Fruit fly (Drosophila melanogaster) whole organism, embryonic: Measurements from ENCODE around the gene CG5727.
A peak's percentile ranks its signal among the peaks of the same experiment; 100 is the strongest.

Experiments used
- Adf1 ChIP-seq: fragments of 200-800 bp; sonication (Bioruptor generic); IDR thresholded peaks from 2 replicates; pipeline ENCODE4 v1.3.6; 2022; ENCODE audit warnings: missing biosample characterization, missing genetic modification characterization
- Atf3 ChIP-seq: fragments of 200-800 bp; sonication (Bioruptor generic); optimal IDR thresholded peaks from 3 replicates; lab custom pipeline; 2016; ENCODE audit warnings: missing biosample characterization, missing genetic modification characterization
- Bgb ChIP-seq: fragments of 200-800 bp; sonication (Bioruptor generic); IDR thresholded peaks from 2 replicates; pipeline ENCODE4 v1.3.6; 2022; ENCODE audit warnings: missing biosample characterization, missing genetic modification characterization; ENCODE audit not compliant: partially characterized antibody
- CG11504 ChIP-seq: fragments of 200-800 bp; sonication (Bioruptor generic); optimal IDR thresholded peaks from 3 replicates; lab custom pipeline; 2019; ENCODE audit warnings: missing biosample characterization, mild to moderate bottlenecking, missing genetic modification characterization, moderate library complexity
- CG11695 ChIP-seq: fragments of 200-800 bp; sonication (Bioruptor generic); IDR thresholded peaks from 3 replicates; pipeline ENCODE4 v1.3.6; 2022; ENCODE audit warnings: missing biosample characterization, missing genetic modification characterization
- CG14710 ChIP-seq: fragments of 200-800 bp; sonication (Bioruptor generic); optimal IDR thresholded peaks from 3 replicates; lab custom pipeline; 2019; ENCODE audit warnings: missing biosample characterization, mild to moderate bottlenecking, missing genetic modification characterization, moderate library complexity
- CG17186 ChIP-seq: fragments of 200-800 bp; sonication (Bioruptor generic); optimal IDR thresholded peaks from 3 replicates; lab custom pipeline; 2017; ENCODE audit warnings: missing biosample characterization, missing genetic modification reagents, missing genetic modification characterization
- CG18011 ChIP-seq: fragments of 200-800 bp; sonication (Bioruptor generic); optimal IDR thresholded peaks from 2 replicates; lab custom pipeline; 2017; ENCODE audit warnings: missing biosample characterization, missing genetic modification characterization, mild to moderate bottlenecking, moderate library complexity, missing genotype
- CG30020 ChIP-seq: fragments of 200-800 bp; optimal IDR thresholded peaks from 2 replicates; lab custom pipeline; 2019; ENCODE audit warnings: missing biosample characterization, mild to moderate bottlenecking, missing genetic modification characterization, moderate library complexity
- CG30403 ChIP-seq: fragments of 200-800 bp; sonication (Bioruptor generic); optimal IDR thresholded peaks from 3 replicates; lab custom pipeline; 2016; ENCODE audit warnings: missing biosample characterization, missing genetic modification characterization
- CG31441 ChIP-seq: fragments of 200-800 bp; sonication (Bioruptor generic); IDR thresholded peaks from 2 replicates; pipeline ENCODE4 v1.3.6; 2022; ENCODE audit warnings: missing biosample characterization, missing genetic modification characterization
- CG32532 ChIP-seq: fragments of 200-800 bp; sonication (Bioruptor generic); IDR thresholded peaks from 2 replicates; pipeline ENCODE4 v1.3.6; 2022; ENCODE audit warnings: missing biosample characterization, missing genetic modification characterization
- CG3995 ChIP-seq: fragments of 200-800 bp; sonication (Bioruptor generic); optimal IDR thresholded peaks from 3 replicates; lab custom pipeline; 2016; ENCODE audit warnings: missing biosample characterization, missing genetic modification characterization
- CG5180 ChIP-seq: fragments of 200-800 bp; sonication (Bioruptor generic); optimal IDR thresholded peaks from 3 replicates; lab custom pipeline; 2017; ENCODE audit warnings: missing biosample characterization, missing genetic modification characterization, mild to moderate bottlenecking, moderate library complexity, missing genetic modification reagents
- CG5245 ChIP-seq: fragments of 200-800 bp; sonication (Bioruptor generic); optimal IDR thresholded peaks from 3 replicates; lab custom pipeline; 2016; ENCODE audit warnings: missing biosample characterization, missing genetic modification characterization
- CG6254 ChIP-seq: fragments of 200-800 bp; sonication (Bioruptor generic); optimal IDR thresholded peaks from 3 replicates; lab custom pipeline; 2017; ENCODE audit warnings: mild to moderate bottlenecking, missing biosample characterization, missing genetic modification reagents, missing genetic modification characterization
- CG6791 ChIP-seq: fragments of 200-800 bp; sonication (Bioruptor generic); IDR thresholded peaks from 3 replicates; pipeline ENCODE4 v1.3.6; 2022; ENCODE audit warnings: missing biosample characterization, missing genetic modification characterization; ENCODE audit not compliant: partially characterized antibody
- CG8359 ChIP-seq: fragments of 200-800 bp; sonication (Bioruptor generic); optimal IDR thresholded peaks from 2 replicates; lab custom pipeline; 2017; ENCODE audit warnings: missing biosample characterization, mild to moderate bottlenecking, missing genetic modification characterization, borderline replicate concordance
- CG8765 ChIP-seq: fragments of 200-800 bp; sonication (Bioruptor generic); IDR thresholded peaks from 2 replicates; pipeline ENCODE4 v1.3.6; 2022; ENCODE audit warnings: missing biosample characterization, missing genetic modification characterization
- CG8944 ChIP-seq: fragments of 200-800 bp; sonication (Bioruptor generic); optimal IDR thresholded peaks from 3 replicates; lab custom pipeline; 2016; ENCODE audit warnings: missing biosample characterization, missing genetic modification characterization
- CG9437 ChIP-seq: fragments of 200-800 bp; sonication (Bioruptor generic); optimal IDR thresholded peaks from 2 replicates; lab custom pipeline; 2018; ENCODE audit warnings: missing biosample characterization, mild to moderate bottlenecking, missing genetic modification characterization
- CTCF ChIP-seq: fragments of 200-800 bp; sonication (Bioruptor generic); optimal IDR thresholded peaks from 2 replicates; lab custom pipeline; 2017; ENCODE audit warnings: missing biosample characterization, mild to moderate bottlenecking, missing genetic modification characterization, moderate library complexity
- Dfd ChIP-seq, 2 experiments: fragments of >200 bp; optimal IDR thresholded peaks; 2 replicates each; lab custom pipeline; 2017; ENCODE audit warnings: missing biosample characterization in 2 of 2, missing genetic modification characterization in 2 of 2
- Dref ChIP-seq: fragments of 200-800 bp; sonication (Bioruptor generic); IDR thresholded peaks from 2 replicates; pipeline ENCODE4 v1.3.6; 2022; ENCODE audit warnings: missing biosample characterization, missing genetic modification characterization
- ERR ChIP-seq: fragments of 200-800 bp; sonication (Bioruptor generic); optimal IDR thresholded peaks from 2 replicates; lab custom pipeline; 2016; ENCODE audit warnings: missing biosample characterization, missing genetic modification characterization
- Hr39 ChIP-seq: fragments of >200 bp; optimal IDR thresholded peaks from 2 replicates; lab custom pipeline; 2017
- Lhr ChIP-seq: fragments of 200-800 bp; sonication (Bioruptor generic); optimal IDR thresholded peaks from 3 replicates; lab custom pipeline; 2017; ENCODE audit warnings: mild to moderate bottlenecking, missing biosample characterization, missing genetic modification reagents, missing genetic modification characterization
- MBD-R2 ChIP-seq: fragments of 200-800 bp; sonication (Bioruptor generic); IDR thresholded peaks from 2 replicates; pipeline ENCODE4 v1.3.6; 2022; ENCODE audit warnings: missing biosample characterization, missing genetic modification characterization
- MESR4 ChIP-seq: fragments of 200-800 bp; sonication (Bioruptor generic); optimal IDR thresholded peaks from 2 replicates; lab custom pipeline; 2018; ENCODE audit warnings: missing biosample characterization, mild to moderate bottlenecking, missing genetic modification characterization, moderate library complexity
- Mes4 ChIP-seq: fragments of 200-800 bp; sonication (Bioruptor generic); optimal IDR thresholded peaks from 2 replicates; lab custom pipeline; 2016; ENCODE audit warnings: missing biosample characterization, missing genetic modification characterization
- Nf-YC ChIP-seq: fragments of 200-800 bp; optimal IDR thresholded peaks from 3 replicates; lab custom pipeline; 2019; ENCODE audit warnings: missing biosample characterization, mild to moderate bottlenecking, missing genetic modification characterization, moderate library complexity
- NfI ChIP-seq: fragments of 200-800 bp; sonication (Bioruptor generic); optimal IDR thresholded peaks from 3 replicates; lab custom pipeline; 2018; ENCODE audit warnings: missing biosample characterization, mild to moderate bottlenecking, missing genetic modification characterization, moderate library complexity
- Sox100B ChIP-seq: fragments of 200-800 bp; sonication (Bioruptor generic); optimal IDR thresholded peaks from 3 replicates; lab custom pipeline; 2018; ENCODE audit warnings: missing biosample characterization, mild to moderate bottlenecking, missing genetic modification characterization
- Vsx1 ChIP-seq: fragments of 200-800 bp; sonication (Bioruptor generic); optimal IDR thresholded peaks from 2 replicates; lab custom pipeline; 2017; ENCODE audit warnings: missing biosample characterization, mild to moderate bottlenecking, missing genetic modification characterization, missing genetic modification reagents
- bab2 ChIP-seq: fragments of 200-800 bp; sonication (Bioruptor generic); optimal IDR thresholded peaks from 2 replicates; lab custom pipeline; 2016; ENCODE audit warnings: missing biosample characterization, missing genetic modification characterization
- crc ChIP-seq: fragments of 200-800 bp; sonication (Bioruptor generic); optimal IDR thresholded peaks from 2 replicates; lab custom pipeline; 2016; ENCODE audit warnings: missing biosample characterization, missing genetic modification characterization
- crp ChIP-seq, 2 experiments: fragments of 200-800 bp; sonication (Bioruptor generic); optimal IDR thresholded peaks; 2 replicates in 1 of 2; 3 replicates in 1 of 2; lab custom pipeline; 2017; ENCODE audit warnings: missing biosample characterization in 2 of 2, missing genetic modification characterization in 2 of 2, mild to moderate bottlenecking in 1 of 2, moderate library complexity in 1 of 2
- dmrt99B ChIP-seq: fragments of 200-800 bp; sonication (Bioruptor generic); optimal IDR thresholded peaks from 2 replicates; lab custom pipeline; 2018; ENCODE audit warnings: missing biosample characterization, mild to moderate bottlenecking, missing genetic modification characterization, moderate library complexity
- ewg ChIP-seq: fragments of 200-800 bp; sonication (Bioruptor generic); optimal IDR thresholded peaks from 3 replicates; lab custom pipeline; 2017; ENCODE audit warnings: mild to moderate bottlenecking, missing biosample characterization, missing genetic modification reagents, missing genetic modification characterization
- exex ChIP-seq: fragments of 200-800 bp; sonication (Bioruptor generic); optimal IDR thresholded peaks from 4 replicates; lab custom pipeline; 2018; ENCODE audit warnings: missing biosample characterization, mild to moderate bottlenecking, missing genetic modification characterization, moderate library complexity
- gem ChIP-seq: fragments of 200-800 bp; sonication (Bioruptor generic); optimal IDR thresholded peaks from 2 replicates; lab custom pipeline; 2019; ENCODE audit warnings: missing biosample characterization, mild to moderate bottlenecking, missing genetic modification characterization, moderate library complexity
- ham ChIP-seq: fragments of 200-800 bp; sonication (Bioruptor generic); IDR thresholded peaks from 2 replicates; pipeline ENCODE4 v1.3.6; 2022; ENCODE audit warnings: missing biosample characterization, missing genetic modification characterization
- kah ChIP-seq: fragments of 200-800 bp; sonication (Bioruptor generic); optimal IDR thresholded peaks from 2 replicates; lab custom pipeline; 2018; ENCODE audit warnings: missing biosample characterization, mild to moderate bottlenecking, missing genetic modification characterization
- nmo ChIP-seq: fragments of 200-800 bp; sonication (Bioruptor generic); optimal IDR thresholded peaks from 2 replicates; lab custom pipeline; 2018; ENCODE audit warnings: missing biosample characterization, mild to moderate bottlenecking, missing genetic modification characterization, moderate library complexity
- run ChIP-seq: fragments of 200-800 bp; sonication (Bioruptor generic); optimal IDR thresholded peaks from 3 replicates; lab custom pipeline; 2018; ENCODE audit warnings: missing biosample characterization, mild to moderate bottlenecking, missing genetic modification characterization
- sd ChIP-seq: fragments of 200-800 bp; sonication (Bioruptor generic); optimal IDR thresholded peaks from 3 replicates; lab custom pipeline; 2018; ENCODE audit warnings: missing biosample characterization, mild to moderate bottlenecking, missing genetic modification characterization, moderate library complexity
- ssp ChIP-seq: fragments of 200-800 bp; sonication (Bioruptor generic); IDR thresholded peaks from 2 replicates; pipeline ENCODE4 v1.3.6; 2022; ENCODE audit warnings: missing biosample characterization, missing genetic modification characterization
- tll ChIP-seq, 2 experiments: fragments of 200-800 bp in 1 of 2; fragments of >200 bp in 1 of 2; sonication (Bioruptor generic) in 1 of 2; optimal IDR thresholded peaks; 2 replicates each; lab custom pipeline; 2017 to 2019; ENCODE audit warnings: missing biosample characterization in 2 of 2, missing genetic modification characterization in 2 of 2, mild to moderate bottlenecking in 1 of 2, moderate library complexity in 1 of 2
- zf30C ChIP-seq: fragments of 200-800 bp; sonication (Bioruptor generic); optimal IDR thresholded peaks from 3 replicates; lab custom pipeline; 2018; ENCODE audit warnings: missing biosample characterization, mild to moderate bottlenecking, missing genetic modification characterization
- zfh2 ChIP-seq: fragments of 200-800 bp; sonication (Bioruptor generic); optimal IDR thresholded peaks from 2 replicates; lab custom pipeline; 2016; ENCODE audit warnings: missing biosample characterization, missing genetic modification characterization

Gene CG5727

DNA sequence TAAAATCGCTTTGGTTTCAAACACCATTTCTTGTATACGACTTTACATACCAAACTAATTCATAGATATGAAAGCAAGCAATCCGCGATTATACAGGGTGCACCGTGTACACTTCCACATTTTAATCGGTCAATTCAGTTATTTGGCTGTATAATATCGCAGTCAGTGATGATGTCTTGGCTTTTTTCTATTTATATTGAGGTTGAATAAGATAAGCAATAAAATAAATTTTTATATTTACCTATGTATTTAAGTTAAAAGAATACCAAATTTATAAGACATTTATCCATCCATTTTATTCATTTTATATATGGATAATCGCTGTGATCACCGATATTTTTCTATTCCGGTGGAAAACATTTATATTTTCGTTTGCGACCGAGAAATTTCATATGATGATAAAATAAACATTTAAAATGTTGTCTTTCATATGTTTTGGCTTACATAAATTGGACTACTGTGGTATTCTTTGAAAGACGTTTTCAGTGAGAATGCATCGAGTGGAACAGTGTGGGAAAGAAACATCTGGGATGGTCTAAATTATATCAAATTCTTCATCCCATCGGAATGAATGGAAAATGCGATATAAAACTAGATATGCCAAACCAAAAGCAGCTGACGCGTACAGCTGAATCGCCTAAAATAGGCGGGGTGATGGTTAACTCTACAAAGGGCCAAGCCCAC, 16.4 kb upstream of the CG5727 start, which contains the start of gene CG5708 (continued):
- TF ChIP-seq CG11695 (no peak), exex (tag; lab: Kevin White, UChicago) (peak; percentile 40), ewg (no peak), CG11504 (tag; lab: Kevin White, UChicago) (no peak), CG17186 (no peak), gem (tag; lab: Kevin White, UChicago) (peak; percentile 40), Mes4 (GFP tag; lab: Kevin White, UChicago) (no peak), Lhr (GFP tag; lab: Kevin White, UChicago) (peak; percentile 36), ERR (GFP tag; lab: Kevin White, UChicago) (no peak), Bgb (peak; percentile 52; the same call in 1 of the 2 replicates), CG5180 (GFP tag; lab: Kevin White, UChicago) (no peak), sd (tag; lab: Kevin White, UChicago) (peak; percentile 73), CG31441 (GFP tag; lab: Robert Waterston, UW) (peak; percentile 46; the same call in 1 of the 2 replicates), CG8359 (GFP tag; lab: Kevin White, UChicago) (no peak), crc (no peak), tll (GFP tag; optimal IDR thresholded peaks at IDR 0.05; lab: Kevin White, UChicago) (no peak), CG6791 (GFP tag; lab: Robert Waterston, UW) (peak; percentile 32; the same call in 1 of the 3 replicates), dmrt99B (tag; lab: Kevin White, UChicago) (no peak), Sox100B (GFP tag; lab: Kevin White, UChicago) (peak; percentile 24), NfI (GFP tag; lab: Kevin White, UChicago) (peak; percentile 33), MBD-R2 (GFP tag; lab: Robert Waterston, UW) (peak; percentile 58), crp (GFP tag; optimal IDR thresholded peaks at IDR 0.05; lab: Kevin White, UChicago) (peak in 1 of 2 experiments; percentile 48), CG14710 (tag; lab: Kevin White, UChicago) (peak; percentile 33), kah (GFP tag; lab: Kevin White, UChicago) (no peak), CG32532 (GFP tag; lab: Robert Waterston, UW) (no peak), zf30C (GFP tag; lab: Kevin White, UChicago) (no peak), CG8765 (GFP tag; lab: Robert Waterston, UW) (no peak), CG8944 (no peak), MESR4 (GFP tag; lab: Kevin White, UChicago) (peak; percentile 46), Dfd (GFP tag; optimal IDR thresholded peaks at IDR 0.05; lab: Kevin White, UChicago) (no peak), CG5245 (GFP tag; lab: Kevin White, UChicago) (no peak), Dref (GFP tag; lab: Robert Waterston, UW) (peak; percentile 56), ssp (GFP tag; lab: Robert Waterston, UW) (peak; percentile 87), bab2 (GFP tag; lab: Kevin White, UChicago) (no peak), zfh2 (GFP tag; lab: Kevin White, UChicago) (peak; percentile 2), CG30020 (tag; lab: Kevin White, UChicago) (peak; percentile 99), CG3995 (peak; percentile 52), CG30403 (no peak), CTCF (GFP tag; lab: Kevin White, UChicago) (no peak), CG9437 (GFP tag; lab: Kevin White, UChicago) (no peak), Vsx1 (GFP tag; lab: Kevin White, UChicago) (no peak), Adf1 (no peak), Hr39 (no peak), CG6254 (GFP tag; lab: Kevin White, UChicago) (peak; percentile 99), run (no peak), Nf-YC (peak; percentile 47), nmo (GFP tag; lab: Kevin White, UChicago) (peak; percentile 66), ham (GFP tag; lab: Robert Waterston, UW) (no peak), CG18011 (GFP tag; lab: Kevin White, UChicago) (no peak), Atf3 (GFP tag; lab: Kevin White, UChicago) (no peak)
